Worm (Caenorhabditis elegans) whole organism, dauer: ENCODE results near the gene Y42H9AR.4.

Source experiments
- unc-62 ChIP-seq: sonication (generic microtip); optimal IDR thresholded peaks from 2 replicates; lab custom pipeline; 2017; ENCODE audit warnings: missing biosample characterization, missing genetic modification reagents, missing genetic modification characterization

The Y42H9AR.4 gene

ce11 chrIV:8080782-8081181 lies 31.2 kb downstream of the Y42H9AR.4 start:
- no peak for TF ChIP-seq unc-62

ce11 chrIV:8080166-8080565 lies 31.9 kb downstream of the Y42H9AR.4 start:
- no peak for TF ChIP-seq unc-62

ce11 chrIV:8076511-8076910 lies 35.5 kb downstream of the Y42H9AR.4 start:
- no peak for TF ChIP-seq unc-62

- TF ChIP-seq unc-62: no peak
Observed at ce11 chrIV:8075516-8075915, 36.5 kb downstream of the Y42H9AR.4 start.

ce11 chrIV:8070934-8071333 lies 41.1 kb downstream of the Y42H9AR.4 start:
- no peak for TF ChIP-seq unc-62

ce11 chrIV:8070299-8070698 lies 41.7 kb downstream of the Y42H9AR.4 start:
- TF ChIP-seq unc-62: no peak

ce11 chrIV:8069104-8069503 lies 42.9 kb downstream of the Y42H9AR.4 start:
- TF ChIP-seq unc-62: no peak

- no peak for TF ChIP-seq unc-62
Observed at ce11 chrIV:8068280-8068679, 43.7 kb downstream of the Y42H9AR.4 start.

ce11 chrIV:8067745-8068144 lies 44.3 kb downstream of the Y42H9AR.4 start:
- no peak for TF ChIP-seq unc-62

ce11 chrIV:8066598-8066997 lies 45.4 kb downstream of the Y42H9AR.4 start:
- no peak for TF ChIP-seq unc-62

ce11 chrIV:8062359-8062758 lies 49.7 kb downstream of the Y42H9AR.4 start, which contains the start of gene sax-7:
TSS of gene sax-7 (plus strand) at chrIV:8062659.
- TF ChIP-seq unc-62: no peak

- no peak for TF ChIP-seq unc-62
Observed at ce11 chrIV:8061267-8061666, 50.8 kb downstream of the Y42H9AR.4 start.
